Worm (Caenorhabditis elegans) whole organism, midembryonic: ENCODE measurements around the gene T02E9.6.

Experiments used
- T22C8.4 ChIP-seq: fragments of 200-800 bp; sonication (Bioruptor generic); IDR thresholded peaks from 2 replicates; pipeline ENCODE4 v1.3.6; 2022; ENCODE audit warnings: missing genetic modification characterization, missing compliant biosample characterization
- cog-1 ChIP-seq: sonication (generic microtip); optimal IDR thresholded peaks from 2 replicates; lab custom pipeline; 2016; ENCODE audit warnings: missing genetic modification characterization, missing compliant biosample characterization
- flt-1 ChIP-seq: fragments of 200-800 bp; sonication (Bioruptor generic); IDR thresholded peaks from 2 replicates; pipeline ENCODE4 v1.3.6; 2022; ENCODE audit warnings: missing genetic modification characterization, missing compliant biosample characterization
- klf-2 ChIP-seq: fragments of 200-800 bp; sonication (Bioruptor generic); conservative IDR thresholded peaks from 2 replicates; pipeline ENCODE4 v1.3.6; 2022; ENCODE audit warnings: missing genetic modification reagents, missing genetic modification characterization, missing compliant biosample characterization
- med-1 ChIP-seq: sonication (generic microtip); optimal IDR thresholded peaks from 2 replicates; lab custom pipeline; 2017; ENCODE audit warnings: missing genetic modification characterization, mild to moderate bottlenecking, missing compliant biosample characterization, antibody characterized with exemption, missing genetic modification reagents; ENCODE audit not compliant: insufficient read depth
- ref-1 ChIP-seq: fragments of 200-800 bp; sonication (Bioruptor generic); conservative IDR thresholded peaks from 2 replicates; pipeline ENCODE4 v1.3.6; 2022; ENCODE audit warnings: missing genetic modification reagents, missing genetic modification characterization, missing compliant biosample characterization
- tab-1 ChIP-seq: fragments of 200-800 bp; sonication (Bioruptor generic); IDR thresholded peaks from 2 replicates; pipeline ENCODE4 v1.3.6; 2022; ENCODE audit warnings: missing genetic modification characterization, missing compliant biosample characterization
- ztf-23 ChIP-seq: fragments of 200-800 bp; sonication (Bioruptor generic); IDR thresholded peaks from 2 replicates; pipeline ENCODE4 v1.3.6; 2022; ENCODE audit warnings: missing genetic modification reagents, missing genetic modification characterization, missing compliant biosample characterization
- ztf-29 ChIP-seq: fragments of 200-800 bp; sonication (Bioruptor generic); IDR thresholded peaks from 2 replicates; pipeline ENCODE4 v1.3.6; 2022; ENCODE audit warnings: missing genetic modification reagents, missing genetic modification characterization, missing compliant biosample characterization

T02E9.6 gene

ce11 chrV:11354264-11354663, 20.2 kb upstream of the T02E9.6 start:
- TF ChIP-seq cog-1 (tag; lab: Kevin White, UChicago) (no peak), tab-1 (GFP tag; lab: Robert Waterston, UW) (no peak), ztf-29 (GFP tag; lab: Robert Waterston, UW) (no peak), ztf-23 (GFP tag; lab: Robert Waterston, UW) (no peak), T22C8.4 (GFP tag; lab: Robert Waterston, UW) (no peak), med-1 (GFP tag; lab: Kevin White, UChicago) (no peak), flt-1 (GFP tag; lab: Robert Waterston, UW) (no peak), ref-1 (GFP tag; lab: Robert Waterston, UW) (no peak), klf-2 (GFP tag; lab: Robert Waterston, UW) (no peak)

- TF ChIP-seq klf-2 (GFP tag; lab: Robert Waterston, UW) (no peak), ztf-23 (GFP tag; lab: Robert Waterston, UW) (no peak), tab-1 (GFP tag; lab: Robert Waterston, UW) (no peak), cog-1 (tag; lab: Kevin White, UChicago) (no peak), med-1 (GFP tag; lab: Kevin White, UChicago) (no peak), ztf-29 (GFP tag; lab: Robert Waterston, UW) (no peak), T22C8.4 (GFP tag; lab: Robert Waterston, UW) (no peak), flt-1 (GFP tag; lab: Robert Waterston, UW) (no peak), ref-1 (GFP tag; lab: Robert Waterston, UW) (no peak)
Observed at ce11 chrV:11352893-11353292, 18.8 kb upstream of the T02E9.6 start, which contains the start of gene npr-25. TSS of gene npr-25 (minus strand) at chrV:11352993.

- TF ChIP-seq klf-2 (GFP tag; lab: Robert Waterston, UW) (no peak), med-1 (GFP tag; lab: Kevin White, UChicago) (no peak), ztf-23 (GFP tag; lab: Robert Waterston, UW) (no peak), flt-1 (GFP tag; lab: Robert Waterston, UW) (no peak), ref-1 (GFP tag; lab: Robert Waterston, UW) (no peak), cog-1 (tag; lab: Kevin White, UChicago) (no peak), tab-1 (GFP tag; lab: Robert Waterston, UW) (no peak), T22C8.4 (GFP tag; lab: Robert Waterston, UW) (no peak), ztf-29 (GFP tag; lab: Robert Waterston, UW) (no peak)
Observed at ce11 chrV:11351263-11351662, 17.2 kb upstream of the T02E9.6 start.

ce11 chrV:11346912-11347311, 12.8 kb upstream of the T02E9.6 start, which contains the start of gene grl-7:
TSS of gene grl-7 (minus strand) at chrV:11347012.
- TF ChIP-seq ztf-23 (GFP tag; lab: Robert Waterston, UW): no peak
- TF ChIP-seq T22C8.4 (GFP tag; lab: Robert Waterston, UW): no peak
- no peak for TF ChIP-seq med-1 (GFP tag; lab: Kevin White, UChicago)
- no peak for TF ChIP-seq ref-1 (GFP tag; lab: Robert Waterston, UW)
- TF ChIP-seq cog-1 (tag; lab: Kevin White, UChicago): no peak
- TF ChIP-seq tab-1 (GFP tag; lab: Robert Waterston, UW): no peak
- TF ChIP-seq flt-1 (GFP tag; lab: Robert Waterston, UW): no peak
- no peak for TF ChIP-seq klf-2 (GFP tag; lab: Robert Waterston, UW)
- no peak for TF ChIP-seq ztf-29 (GFP tag; lab: Robert Waterston, UW)

ce11 chrV:11344816-11345336, 10.8 kb upstream of the T02E9.6 start:
- TF ChIP-seq cog-1 (tag; lab: Kevin White, UChicago) (no peak), flt-1 (GFP tag; lab: Robert Waterston, UW) (peak; percentile 53; the same call in 1 of the 2 replicates)

ce11 chrV:11344112-11344511, 10.0 kb upstream of the T02E9.6 start:
- no peak for TF ChIP-seq med-1 (GFP tag; lab: Kevin White, UChicago)
- TF ChIP-seq ztf-29 (GFP tag; lab: Robert Waterston, UW): no peak
- TF ChIP-seq ref-1 (GFP tag; lab: Robert Waterston, UW): no peak
- TF ChIP-seq cog-1 (tag; lab: Kevin White, UChicago): no peak
- no peak for TF ChIP-seq klf-2 (GFP tag; lab: Robert Waterston, UW)
- no peak for TF ChIP-seq tab-1 (GFP tag; lab: Robert Waterston, UW)
- TF ChIP-seq ztf-23 (GFP tag; lab: Robert Waterston, UW): no peak
- TF ChIP-seq T22C8.4 (GFP tag; lab: Robert Waterston, UW): no peak
- no peak for TF ChIP-seq flt-1 (GFP tag; lab: Robert Waterston, UW)

ce11 chrV:11341913-11342312, 7.8 kb upstream of the T02E9.6 start, which contains the start of gene T02E9.5:
TSS of gene T02E9.5 (plus strand) at chrV:11342233.
- TF ChIP-seq ztf-23 (GFP tag; lab: Robert Waterston, UW) (no peak), tab-1 (GFP tag; lab: Robert Waterston, UW) (no peak), ref-1 (GFP tag; lab: Robert Waterston, UW) (no peak), med-1 (GFP tag; lab: Kevin White, UChicago) (no peak), cog-1 (tag; lab: Kevin White, UChicago) (no peak), ztf-29 (GFP tag; lab: Robert Waterston, UW) (no peak), flt-1 (GFP tag; lab: Robert Waterston, UW) (no peak), klf-2 (GFP tag; lab: Robert Waterston, UW) (no peak), T22C8.4 (GFP tag; lab: Robert Waterston, UW) (no peak)

ce11 chrV:11341130-11341675, 7.1 kb upstream of the T02E9.6 start:
- no peak for TF ChIP-seq ref-1 (GFP tag; lab: Robert Waterston, UW)
- no peak for TF ChIP-seq T22C8.4 (GFP tag; lab: Robert Waterston, UW)
- peak; percentile 62; the same call in 1 of the 2 replicates for TF ChIP-seq klf-2 (GFP tag; lab: Robert Waterston, UW)

- no peak for TF ChIP-seq T22C8.4 (GFP tag; lab: Robert Waterston, UW)
- TF ChIP-seq klf-2 (GFP tag; lab: Robert Waterston, UW): no peak
- TF ChIP-seq med-1 (GFP tag; lab: Kevin White, UChicago): no peak
Observed at ce11 chrV:11336877-11337276, 2.8 kb upstream of the T02E9.6 start.
